Worm (Caenorhabditis elegans) whole organism, young adult: ENCODE data around the gene cdt-2.

ENCODE experiments used
- B0019.2 ChIP-seq: fragments of 200-800 bp; sonication (Bioruptor generic); conservative IDR thresholded peaks from 2 replicates; pipeline ENCODE4 v1.3.6; 2022; ENCODE audit warnings: missing genetic modification reagents, missing genetic modification characterization, missing compliant biosample characterization
- B0035.1 ChIP-seq: sonication (generic microtip); optimal IDR thresholded peaks from 2 replicates; lab custom pipeline; 2016; ENCODE audit warnings: missing genetic modification characterization, mild to moderate bottlenecking, missing compliant biosample characterization, missing genotype, missing genetic modification reagents
- B0336.3 ChIP-seq: fragments of 200-800 bp; sonication (Bioruptor generic); IDR thresholded peaks from 2 replicates; pipeline ENCODE4 v1.3.6; 2022; ENCODE audit warnings: missing genetic modification characterization, missing compliant biosample characterization
- C17E4.6 ChIP-seq: fragments of 200-800 bp; sonication (Bioruptor generic); IDR thresholded peaks from 2 replicates; pipeline ENCODE4 v1.3.6; 2022; ENCODE audit warnings: missing genetic modification reagents, missing genetic modification characterization, missing compliant biosample characterization
- D2030.7 ChIP-seq: fragments of 200-800 bp; sonication (Bioruptor generic); IDR thresholded peaks from 2 replicates; pipeline ENCODE4 v1.3.6; 2022; ENCODE audit warnings: missing genetic modification reagents, missing genetic modification characterization, missing compliant biosample characterization
- F22D6.2 ChIP-seq: sonication (generic microtip); optimal IDR thresholded peaks from 2 replicates; lab custom pipeline; 2016; ENCODE audit warnings: mild to moderate bottlenecking, missing genetic modification characterization, missing compliant biosample characterization
- F23B12.7 ChIP-seq: sonication (generic microtip); optimal IDR thresholded peaks from 2 replicates; lab custom pipeline; 2017; ENCODE audit warnings: missing genetic modification characterization, mild to moderate bottlenecking, missing compliant biosample characterization, antibody characterized with exemption, moderate library complexity; ENCODE audit not compliant: insufficient read depth
- F33H1.4 ChIP-seq: fragments of 200-800 bp; sonication (Bioruptor generic); IDR thresholded peaks from 2 replicates; pipeline ENCODE4 v1.3.6; 2022; ENCODE audit warnings: missing genetic modification reagents, missing genetic modification characterization, missing compliant biosample characterization
- F49E8.2 ChIP-seq: sonication (generic microtip); optimal IDR thresholded peaks from 3 replicates; lab custom pipeline; 2017; ENCODE audit warnings: missing genetic modification characterization, mild to moderate bottlenecking, missing compliant biosample characterization, antibody characterized with exemption, moderate library complexity; ENCODE audit not compliant: insufficient read depth
- F52B5.7 ChIP-seq: sonication (generic microtip); optimal IDR thresholded peaks from 2 replicates; lab custom pipeline; 2016; ENCODE audit warnings: mild to moderate bottlenecking, missing genetic modification characterization, missing compliant biosample characterization
- F57A8.1 ChIP-seq: fragments of 200-800 bp; sonication (Bioruptor generic); optimal IDR thresholded peaks from 2 replicates; lab custom pipeline; 2018; ENCODE audit warnings: mild to moderate bottlenecking, missing genetic modification characterization, moderate library complexity, missing compliant biosample characterization
- F57C9.4 ChIP-seq: sonication (generic microtip); optimal IDR thresholded peaks from 2 replicates; lab custom pipeline; 2017; ENCODE audit warnings: mild to moderate bottlenecking, missing genetic modification characterization, missing compliant biosample characterization
- T26A5.8 ChIP-seq: sonication (generic microtip); optimal IDR thresholded peaks from 2 replicates; lab custom pipeline; 2016; ENCODE audit warnings: missing genetic modification characterization, missing compliant biosample characterization
- Y53G8AR.9 ChIP-seq: fragments of 200-800 bp; sonication (Bioruptor generic); conservative IDR thresholded peaks from 2 replicates; pipeline ENCODE4 v1.3.6; 2022; ENCODE audit warnings: missing genetic modification reagents, missing genetic modification characterization, missing compliant biosample characterization
- Y79H2A.3 ChIP-seq: fragments of 200-800 bp; sonication (Bioruptor generic); conservative IDR thresholded peaks from 2 replicates; pipeline ENCODE4 v1.3.6; 2022; ENCODE audit warnings: missing genetic modification reagents, missing genetic modification characterization, missing compliant biosample characterization
- ZK185.1 ChIP-seq: sonication (generic microtip); optimal IDR thresholded peaks from 2 replicates; lab custom pipeline; 2016; ENCODE audit warnings: mild to moderate bottlenecking, missing genetic modification characterization, missing compliant biosample characterization; ENCODE audit not compliant: poor library complexity, severe bottlenecking
- ama-1 ChIP-seq, 3 experiments: fragments of 150-350 bp in 1 of 3; sonication (generic microtip) in 2 of 3; optimal IDR thresholded peaks; 2 replicates each; lab custom pipeline; 2014 to 2018; ENCODE audit warnings: missing biosample characterization in 2 of 3, missing genetic modification characterization in 2 of 3, missing genetic modification reagents in 2 of 3
- attf-5 ChIP-seq: fragments of 200-800 bp; sonication (Bioruptor generic); optimal IDR thresholded peaks from 2 replicates; lab custom pipeline; 2018; ENCODE audit warnings: mild to moderate bottlenecking, missing genetic modification characterization, missing compliant biosample characterization
- cebp-1 ChIP-seq, 2 experiments: fragments of 200-800 bp in 1 of 2; sonication (Bioruptor generic) in 1 of 2; sonication (generic microtip) in 1 of 2; IDR thresholded peaks in 1 of 2; optimal IDR thresholded peaks in 1 of 2; 2 replicates each; pipeline versions ENCODE4 v1.3.6 to Lab custom; 2017 to 2022; ENCODE audit warnings: missing compliant biosample characterization in 2 of 2, missing genetic modification characterization in 2 of 2, mild to moderate bottlenecking in 1 of 2, missing genetic modification reagents in 1 of 2, moderate library complexity in 1 of 2
- ceh-40 ChIP-seq: fragments of 200-800 bp; sonication (Bioruptor generic); IDR thresholded peaks from 2 replicates; pipeline ENCODE4 v1.3.6; 2022; ENCODE audit warnings: missing genetic modification characterization, missing compliant biosample characterization
- ceh-91 ChIP-seq: fragments of 200-800 bp; sonication (Bioruptor generic); IDR thresholded peaks from 2 replicates; pipeline ENCODE4 v1.3.6; 2022; ENCODE audit warnings: missing genetic modification reagents, missing genetic modification characterization, missing compliant biosample characterization
- dox-1 ChIP-seq: fragments of 200-800 bp; sonication (Bioruptor generic); IDR thresholded peaks from 2 replicates; pipeline ENCODE4 v1.3.6; 2022; ENCODE audit warnings: missing genetic modification reagents, missing genetic modification characterization, missing compliant biosample characterization
- egl-18 ChIP-seq: fragments of 200-800 bp; sonication (Bioruptor generic); IDR thresholded peaks from 2 replicates; pipeline ENCODE4 v1.3.6; 2022; ENCODE audit warnings: missing genetic modification reagents, missing genetic modification characterization, missing compliant biosample characterization
- ets-4 ChIP-seq: fragments of 200-800 bp; sonication (Bioruptor generic); optimal IDR thresholded peaks from 2 replicates; lab custom pipeline; 2018; ENCODE audit warnings: mild to moderate bottlenecking, missing genetic modification characterization, missing compliant biosample characterization
- hmg-1.2 ChIP-seq: fragments of 200-800 bp; sonication (Bioruptor generic); IDR thresholded peaks from 2 replicates; pipeline ENCODE4 v1.3.6; 2022; ENCODE audit warnings: missing genetic modification reagents, missing genetic modification characterization, missing compliant biosample characterization
- hrde-1 ChIP-seq: sonication (generic microtip); optimal IDR thresholded peaks from 2 replicates; lab custom pipeline; 2016; ENCODE audit warnings: missing genetic modification characterization, mild to moderate bottlenecking, missing compliant biosample characterization, moderate library complexity, missing genotype, missing genetic modification reagents, borderline replicate concordance
- hsf-1 ChIP-seq: fragments of 200-800 bp; sonication (Bioruptor generic); IDR thresholded peaks from 2 replicates; pipeline ENCODE4 v1.3.6; 2022; ENCODE audit warnings: missing genetic modification reagents, missing genetic modification characterization, missing compliant biosample characterization
- let-526 ChIP-seq: fragments of 200-800 bp; sonication (Bioruptor generic); IDR thresholded peaks from 2 replicates; pipeline ENCODE4 v1.3.6; 2022; ENCODE audit warnings: missing genetic modification reagents, missing genetic modification characterization, missing compliant biosample characterization
- let-607 ChIP-seq, 2 experiments: fragments of 200-800 bp in 1 of 2; sonication (Bioruptor generic) in 1 of 2; sonication (generic microtip) in 1 of 2; optimal IDR thresholded peaks; 2 replicates each; lab custom pipeline; 2016 to 2018; ENCODE audit warnings: mild to moderate bottlenecking in 2 of 2, missing compliant biosample characterization in 2 of 2, missing genetic modification characterization in 2 of 2, moderate library complexity in 2 of 2, missing genotype in 1 of 2
- lin-40 ChIP-seq: sonication (generic microtip); optimal IDR thresholded peaks from 2 replicates; lab custom pipeline; 2016; ENCODE audit warnings: missing genetic modification characterization, mild to moderate bottlenecking, missing compliant biosample characterization, missing genotype, missing genetic modification reagents
- lir-1 ChIP-seq: fragments of 200-800 bp; sonication (Bioruptor generic); conservative IDR thresholded peaks from 2 replicates; pipeline ENCODE4 v1.3.6; 2022; ENCODE audit warnings: missing genetic modification reagents, missing genetic modification characterization, missing compliant biosample characterization
- lsl-1 ChIP-seq: fragments of 200-800 bp; sonication (Bioruptor generic); optimal IDR thresholded peaks from 2 replicates; lab custom pipeline; 2018; ENCODE audit warnings: mild to moderate bottlenecking, missing genetic modification characterization, moderate library complexity, missing compliant biosample characterization
- lsy-27 ChIP-seq: sonication (generic microtip); optimal IDR thresholded peaks from 2 replicates; lab custom pipeline; 2017; ENCODE audit warnings: missing genetic modification characterization, mild to moderate bottlenecking, missing compliant biosample characterization, antibody characterized with exemption, missing genotype, borderline replicate concordance; ENCODE audit not compliant: insufficient read depth
- madf-3 ChIP-seq: fragments of 200-800 bp; sonication (Bioruptor generic); IDR thresholded peaks from 2 replicates; pipeline ENCODE4 v1.3.6; 2022; ENCODE audit warnings: missing genetic modification reagents, missing genetic modification characterization, missing compliant biosample characterization
- madf-6 ChIP-seq: fragments of 200-800 bp; sonication (Bioruptor generic); IDR thresholded peaks from 2 replicates; pipeline ENCODE4 v1.3.6; 2022; ENCODE audit warnings: missing genetic modification reagents, missing genetic modification characterization, missing compliant biosample characterization
- madf-8 ChIP-seq: fragments of 200-800 bp; sonication (Bioruptor generic); conservative IDR thresholded peaks from 2 replicates; pipeline ENCODE4 v1.3.6; 2022; ENCODE audit warnings: missing genetic modification reagents, missing genetic modification characterization, missing compliant biosample characterization
- mxl-1 ChIP-seq: sonication (generic microtip); optimal IDR thresholded peaks from 2 replicates; lab custom pipeline; 2016; ENCODE audit warnings: missing genetic modification characterization, missing compliant biosample characterization
- nhr-179 ChIP-seq: sonication (generic microtip); optimal IDR thresholded peaks from 2 replicates; lab custom pipeline; 2016; ENCODE audit warnings: mild to moderate bottlenecking, missing genetic modification characterization, missing compliant biosample characterization
- nhr-90 ChIP-seq: sonication (generic microtip); optimal IDR thresholded peaks from 2 replicates; lab custom pipeline; 2016; ENCODE audit warnings: missing genotype, mild to moderate bottlenecking, missing genetic modification characterization, missing compliant biosample characterization
- rpc-1 ChIP-seq, 2 experiments: fragments of 150-350 bp in 1 of 2; sonication (generic microtip) in 1 of 2; optimal IDR thresholded peaks; 2 replicates each; lab custom pipeline; 2014 to 2018; ENCODE audit warnings: missing biosample characterization in 1 of 2, missing genetic modification characterization in 1 of 2, missing genetic modification reagents in 1 of 2, missing genotype in 1 of 2
- snpc-1.1 ChIP-seq: sonication (generic microtip); optimal IDR thresholded peaks from 2 replicates; lab custom pipeline; 2017; ENCODE audit warnings: missing genetic modification characterization, mild to moderate bottlenecking, missing compliant biosample characterization, antibody characterized with exemption, moderate library complexity, missing genotype, missing genetic modification reagents; ENCODE audit not compliant: insufficient read depth
- somi-1 ChIP-seq: fragments of 200-800 bp; sonication (Bioruptor generic); optimal IDR thresholded peaks from 2 replicates; lab custom pipeline; 2018; ENCODE audit warnings: mild to moderate bottlenecking, missing genetic modification characterization, missing compliant biosample characterization
- zfh-2 ChIP-seq: fragments of 200-800 bp; sonication (Bioruptor generic); conservative IDR thresholded peaks from 2 replicates; pipeline ENCODE4 v1.3.6; 2022; ENCODE audit warnings: missing genetic modification reagents, missing genetic modification characterization, missing compliant biosample characterization
- ztf-26 ChIP-seq: sonication (generic microtip); optimal IDR thresholded peaks from 2 replicates; lab custom pipeline; 2017; ENCODE audit warnings: missing genetic modification characterization, missing compliant biosample characterization

cdt-2 gene

ce11 chrV:14992627-14993117 lies 1.7 kb upstream of the cdt-2 start, which contains the start of gene T01C3.3 (continued):
- TF ChIP-seq B0019.2 (GFP tag; lab: Robert Waterston, UW) (peak; percentile 65; the same call in 1 of the 2 replicates), F57C9.4 (tag; lab: Kevin White, UChicago) (no peak), cebp-1 (GFP tag; IDR thresholded peaks at IDR 0.05; lab: Robert Waterston, UW) (no peak), cebp-1 (tag; optimal IDR thresholded peaks at IDR 0.05; lab: Kevin White, UChicago) (no peak), D2030.7 (GFP tag; lab: Robert Waterston, UW) (peak; percentile 89), ets-4 (GFP tag; lab: Kevin White, UChicago) (no peak), lsl-1 (peak; percentile 91), B0035.1 (no peak), hmg-1.2 (GFP tag; lab: Robert Waterston, UW) (peak; percentile 52), attf-5 (no peak), madf-3 (GFP tag; lab: Robert Waterston, UW) (peak; percentile 78; the same call in 1 of the 2 replicates), ztf-26 (tag; lab: Kevin White, UChicago) (no peak), hsf-1 (GFP tag; lab: Robert Waterston, UW) (peak; percentile 86)

DNA sequence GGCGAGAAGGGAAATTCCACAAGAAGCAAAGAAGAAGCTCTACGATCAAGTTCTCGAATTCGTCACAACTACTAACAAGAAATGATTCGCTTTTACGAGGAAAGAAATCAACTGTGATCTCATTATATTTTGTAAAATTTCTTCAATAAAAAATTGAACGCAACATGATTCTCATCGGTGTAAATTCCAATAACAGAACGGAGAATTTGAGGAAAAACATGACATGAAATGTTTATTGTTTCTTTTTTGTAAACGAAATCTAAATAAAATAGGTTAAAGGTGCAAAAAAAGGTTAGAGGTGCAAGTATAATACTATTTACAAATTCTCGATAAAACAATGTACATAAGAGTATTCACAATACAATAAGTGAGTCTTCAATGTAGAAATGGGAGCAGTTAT lies 563 bp upstream of the cdt-2 start:
- TF ChIP-seq attf-5: peak; percentile 28
- TF ChIP-seq ceh-91 (GFP tag; lab: Robert Waterston, UW): no peak
- no peak for TF ChIP-seq ZK185.1 (tag; lab: Kevin White, UChicago)
- TF ChIP-seq F49E8.2 (tag; lab: Kevin White, UChicago): peak; percentile 77
- TF ChIP-seq let-607 (tag; optimal IDR thresholded peaks at IDR 0.05; lab: Kevin White, UChicago): no peak
- no peak for TF ChIP-seq nhr-90 (tag; lab: Kevin White, UChicago)
- TF ChIP-seq F33H1.4 (GFP tag; lab: Robert Waterston, UW): 0 out of 2 replicates have a peak, but pooled peaks have one; percentile 23
- no peak for TF ChIP-seq mxl-1 (tag; lab: Kevin White, UChicago)
- TF ChIP-seq T26A5.8 (tag; lab: Kevin White, UChicago): no peak
- TF ChIP-seq zfh-2: no peak
- peak; percentile 89 for TF ChIP-seq hrde-1 (tag; lab: Kevin White, UChicago)
- no peak for TF ChIP-seq let-526 (GFP tag; lab: Robert Waterston, UW)
- TF ChIP-seq rpc-1 (optimal IDR thresholded peaks at IDR 0.05; lab: Kevin White, UChicago): no peak
- no peak for TF ChIP-seq rpc-1 (tag; optimal IDR thresholded peaks at IDR 0.05; lab: Kevin White, UChicago)
- no peak for TF ChIP-seq F22D6.2 (tag; lab: Kevin White, UChicago)
- TF ChIP-seq snpc-1.1 (tag; lab: Kevin White, UChicago): peak; percentile 14
- TF ChIP-seq lir-1 (GFP tag; lab: Robert Waterston, UW): no peak
- TF ChIP-seq Y53G8AR.9 (GFP tag; lab: Robert Waterston, UW): peak; percentile 83; the same call in 1 of the 2 replicates
- no peak for TF ChIP-seq F57A8.1
- no peak; the same call in 1 of the 2 replicates for TF ChIP-seq dox-1 (GFP tag; lab: Robert Waterston, UW)
- TF ChIP-seq F23B12.7 (tag; lab: Kevin White, UChicago): no peak
- TF ChIP-seq lsy-27: no peak
- TF ChIP-seq Y79H2A.3 (GFP tag; lab: Robert Waterston, UW): peak; percentile 39; the same call in 1 of the 2 replicates
- no peak for TF ChIP-seq lin-40 (tag; lab: Kevin White, UChicago)
- TF ChIP-seq C17E4.6: 0 out of 2 replicates have a peak, but pooled peaks have one; percentile 44
- TF ChIP-seq madf-6 (GFP tag; lab: Robert Waterston, UW): peak; percentile 76
- no peak for TF ChIP-seq somi-1
- no peak for TF ChIP-seq egl-18
- no peak for TF ChIP-seq nhr-179 (tag; lab: Kevin White, UChicago)
- no peak for TF ChIP-seq F52B5.7 (tag; lab: Kevin White, UChicago)
- TF ChIP-seq ceh-40: 0 out of 2 replicates have a peak, but pooled peaks have one; percentile 41
- no peak for TF ChIP-seq ama-1 (optimal IDR thresholded peaks at IDR 0.05; lab: Kevin White, UChicago)
- TF ChIP-seq ama-1 (GFP tag; optimal IDR thresholded peaks at IDR 0.05; lab: Kevin White, UChicago): peak in 1 of 2 experiments; percentile 49
- TF ChIP-seq madf-8 (GFP tag; lab: Robert Waterston, UW): peak; percentile 23; the same call in 1 of the 2 replicates
- TF ChIP-seq B0336.3 (GFP tag; lab: Robert Waterston, UW): peak; percentile 84
